Worm (Caenorhabditis elegans) whole organism, young adult: ENCODE data around the gene asb-2.
A peak's percentile ranks its signal among the peaks of the same experiment; 100 is the strongest.

Experiments
- B0261.1 ChIP-seq: sonication (generic microtip); optimal IDR thresholded peaks from 2 replicates; lab custom pipeline; 2016; ENCODE audit warnings: mild to moderate bottlenecking, missing genetic modification characterization, moderate library complexity, missing compliant biosample characterization
- D2030.7 ChIP-seq: fragments of 200-800 bp; sonication (Bioruptor generic); IDR thresholded peaks from 2 replicates; pipeline ENCODE4 v1.3.6; 2022; ENCODE audit warnings: missing genetic modification reagents, missing genetic modification characterization, missing compliant biosample characterization
- F23B12.7 ChIP-seq: sonication (generic microtip); optimal IDR thresholded peaks from 2 replicates; lab custom pipeline; 2017; ENCODE audit warnings: missing genetic modification characterization, mild to moderate bottlenecking, missing compliant biosample characterization, antibody characterized with exemption, moderate library complexity; ENCODE audit not compliant: insufficient read depth
- F33H1.4 ChIP-seq: fragments of 200-800 bp; sonication (Bioruptor generic); IDR thresholded peaks from 2 replicates; pipeline ENCODE4 v1.3.6; 2022; ENCODE audit warnings: missing genetic modification reagents, missing genetic modification characterization, missing compliant biosample characterization
- F37B4.10 ChIP-seq: fragments of 200-800 bp; sonication (Bioruptor generic); IDR thresholded peaks from 2 replicates; pipeline ENCODE4 v1.3.6; 2022; ENCODE audit warnings: missing genetic modification characterization, missing compliant biosample characterization
- F39B2.1 ChIP-seq: fragments of 200-800 bp; sonication (Bioruptor generic); IDR thresholded peaks from 2 replicates; pipeline ENCODE4 v1.3.6; 2022; ENCODE audit warnings: missing genetic modification reagents, missing genetic modification characterization, missing compliant biosample characterization
- F57A8.1 ChIP-seq: fragments of 200-800 bp; sonication (Bioruptor generic); optimal IDR thresholded peaks from 2 replicates; lab custom pipeline; 2018; ENCODE audit warnings: mild to moderate bottlenecking, missing genetic modification characterization, moderate library complexity, missing compliant biosample characterization
- F57C9.4 ChIP-seq: sonication (generic microtip); optimal IDR thresholded peaks from 2 replicates; lab custom pipeline; 2017; ENCODE audit warnings: mild to moderate bottlenecking, missing genetic modification characterization, missing compliant biosample characterization
- T26A5.8 ChIP-seq: sonication (generic microtip); optimal IDR thresholded peaks from 2 replicates; lab custom pipeline; 2016; ENCODE audit warnings: missing genetic modification characterization, missing compliant biosample characterization
- Y53F4B.3 ChIP-seq: fragments of 200-800 bp; sonication (Bioruptor generic); IDR thresholded peaks from 2 replicates; pipeline ENCODE4 v1.3.6; 2022; ENCODE audit warnings: missing genetic modification reagents, missing genetic modification characterization, missing compliant biosample characterization
- Y53G8AR.9 ChIP-seq: fragments of 200-800 bp; sonication (Bioruptor generic); conservative IDR thresholded peaks from 2 replicates; pipeline ENCODE4 v1.3.6; 2022; ENCODE audit warnings: missing genetic modification reagents, missing genetic modification characterization, missing compliant biosample characterization
- Y56A3A.18 ChIP-seq: fragments of 200-800 bp; sonication (Bioruptor generic); IDR thresholded peaks from 2 replicates; pipeline ENCODE4 v1.3.6; 2022; ENCODE audit warnings: missing genetic modification reagents, missing genetic modification characterization, missing compliant biosample characterization
- Y67H2A.10 ChIP-seq: fragments of 200-800 bp; sonication (Bioruptor generic); conservative IDR thresholded peaks from 2 replicates; pipeline ENCODE4 v1.3.6; 2022; ENCODE audit warnings: missing genetic modification reagents, missing genetic modification characterization, missing compliant biosample characterization
- Y79H2A.3 ChIP-seq: fragments of 200-800 bp; sonication (Bioruptor generic); conservative IDR thresholded peaks from 2 replicates; pipeline ENCODE4 v1.3.6; 2022; ENCODE audit warnings: missing genetic modification reagents, missing genetic modification characterization, missing compliant biosample characterization
- ZK185.1 ChIP-seq: sonication (generic microtip); optimal IDR thresholded peaks from 2 replicates; lab custom pipeline; 2016; ENCODE audit warnings: mild to moderate bottlenecking, missing genetic modification characterization, missing compliant biosample characterization; ENCODE audit not compliant: poor library complexity, severe bottlenecking
- atf-7 ChIP-seq: sonication (generic microtip); optimal IDR thresholded peaks from 2 replicates; lab custom pipeline; 2017; ENCODE audit warnings: mild to moderate bottlenecking, missing genetic modification characterization, missing compliant biosample characterization
- attf-5 ChIP-seq: fragments of 200-800 bp; sonication (Bioruptor generic); optimal IDR thresholded peaks from 2 replicates; lab custom pipeline; 2018; ENCODE audit warnings: mild to moderate bottlenecking, missing genetic modification characterization, missing compliant biosample characterization
- bed-1 ChIP-seq: fragments of 200-800 bp; sonication (Bioruptor generic); IDR thresholded peaks from 2 replicates; pipeline ENCODE4 v1.3.6; 2022; ENCODE audit warnings: missing genetic modification reagents, missing genetic modification characterization, missing compliant biosample characterization
- bed-2 ChIP-seq: fragments of 200-800 bp; sonication (Bioruptor generic); IDR thresholded peaks from 2 replicates; pipeline ENCODE4 v1.3.6; 2022; ENCODE audit warnings: missing genetic modification reagents, missing genetic modification characterization, missing compliant biosample characterization
- die-1 ChIP-seq: sonication (generic microtip); optimal IDR thresholded peaks from 2 replicates; lab custom pipeline; 2016; ENCODE audit warnings: missing genotype, mild to moderate bottlenecking, missing genetic modification characterization, missing compliant biosample characterization
- efl-1 ChIP-seq: fragments of 150-350 bp; optimal IDR thresholded peaks from 2 replicates; lab custom pipeline; 2014; ENCODE audit warnings: missing biosample characterization, missing genetic modification reagents, missing genetic modification characterization
- egl-18 ChIP-seq: fragments of 200-800 bp; sonication (Bioruptor generic); IDR thresholded peaks from 2 replicates; pipeline ENCODE4 v1.3.6; 2022; ENCODE audit warnings: missing genetic modification reagents, missing genetic modification characterization, missing compliant biosample characterization
- ets-4 ChIP-seq: fragments of 200-800 bp; sonication (Bioruptor generic); optimal IDR thresholded peaks from 2 replicates; lab custom pipeline; 2018; ENCODE audit warnings: mild to moderate bottlenecking, missing genetic modification characterization, missing compliant biosample characterization
- hlh-12 ChIP-seq: sonication (generic microtip); optimal IDR thresholded peaks from 2 replicates; lab custom pipeline; 2016; ENCODE audit warnings: missing genetic modification characterization, missing compliant biosample characterization
- hsf-1 ChIP-seq: fragments of 200-800 bp; sonication (Bioruptor generic); IDR thresholded peaks from 2 replicates; pipeline ENCODE4 v1.3.6; 2022; ENCODE audit warnings: missing genetic modification reagents, missing genetic modification characterization, missing compliant biosample characterization
- lsy-27 ChIP-seq: sonication (generic microtip); optimal IDR thresholded peaks from 2 replicates; lab custom pipeline; 2017; ENCODE audit warnings: missing genetic modification characterization, mild to moderate bottlenecking, missing compliant biosample characterization, antibody characterized with exemption, missing genotype, borderline replicate concordance; ENCODE audit not compliant: insufficient read depth
- madf-10 ChIP-seq: sonication (generic microtip); optimal IDR thresholded peaks from 2 replicates; lab custom pipeline; 2016; ENCODE audit warnings: mild to moderate bottlenecking, missing genetic modification characterization, missing compliant biosample characterization
- mcd-1 ChIP-seq: fragments of 200-800 bp; sonication (Bioruptor generic); IDR thresholded peaks from 2 replicates; pipeline ENCODE4 v1.3.6; 2022; ENCODE audit warnings: missing genetic modification reagents, missing genetic modification characterization, missing compliant biosample characterization
- mel-28 ChIP-seq: sonication (generic microtip); optimal IDR thresholded peaks from 2 replicates; lab custom pipeline; 2016; ENCODE audit warnings: borderline replicate concordance, mild to moderate bottlenecking, missing genetic modification characterization, missing compliant biosample characterization
- nfya-2 ChIP-seq: fragments of 200-800 bp; sonication (Bioruptor generic); IDR thresholded peaks from 2 replicates; pipeline ENCODE4 v1.3.6; 2022; ENCODE audit warnings: missing genetic modification reagents, missing genetic modification characterization, missing compliant biosample characterization
- nfyb-1 ChIP-seq: fragments of 200-800 bp; sonication (Bioruptor generic); IDR thresholded peaks from 2 replicates; pipeline ENCODE4 v1.3.6; 2022; ENCODE audit warnings: missing genetic modification reagents, missing genetic modification characterization, missing compliant biosample characterization
- nhr-27 ChIP-seq: fragments of 200-800 bp; sonication (Bioruptor generic); optimal IDR thresholded peaks from 2 replicates; lab custom pipeline; 2018; ENCODE audit warnings: mild to moderate bottlenecking, missing genetic modification characterization, moderate library complexity, missing compliant biosample characterization
- nhr-90 ChIP-seq: sonication (generic microtip); optimal IDR thresholded peaks from 2 replicates; lab custom pipeline; 2016; ENCODE audit warnings: missing genotype, mild to moderate bottlenecking, missing genetic modification characterization, missing compliant biosample characterization
- repo-1 ChIP-seq: sonication (generic microtip); optimal IDR thresholded peaks from 2 replicates; lab custom pipeline; 2017; ENCODE audit warnings: mild to moderate bottlenecking, missing genetic modification characterization, missing compliant biosample characterization
- snpc-1.1 ChIP-seq: sonication (generic microtip); optimal IDR thresholded peaks from 2 replicates; lab custom pipeline; 2017; ENCODE audit warnings: missing genetic modification characterization, mild to moderate bottlenecking, missing compliant biosample characterization, antibody characterized with exemption, moderate library complexity, missing genotype, missing genetic modification reagents; ENCODE audit not compliant: insufficient read depth
- snpc-1.3 ChIP-seq: sonication (generic microtip); optimal IDR thresholded peaks from 2 replicates; lab custom pipeline; 2017; ENCODE audit warnings: missing genetic modification characterization, mild to moderate bottlenecking, missing compliant biosample characterization, antibody characterized with exemption, moderate library complexity, missing genotype, missing genetic modification reagents; ENCODE audit not compliant: insufficient read depth
- snpc-4 ChIP-seq, 5 experiments: fragments of 150-350 bp in 1 of 5; sonication (generic microtip) in 4 of 5; optimal IDR thresholded peaks; 2 replicates each; lab custom pipeline; 2014 to 2018; ENCODE audit warnings: missing genetic modification characterization in 5 of 5, missing biosample characterization in 3 of 5, antibody characterized with exemption in 2 of 5, mild to moderate bottlenecking in 2 of 5, missing compliant biosample characterization in 2 of 5, missing genotype in 2 of 5, moderate library complexity in 2 of 5, missing genetic modification reagents in 1 of 5
- somi-1 ChIP-seq: fragments of 200-800 bp; sonication (Bioruptor generic); optimal IDR thresholded peaks from 2 replicates; lab custom pipeline; 2018; ENCODE audit warnings: mild to moderate bottlenecking, missing genetic modification characterization, missing compliant biosample characterization
- sptf-2 ChIP-seq: fragments of 200-800 bp; sonication (Bioruptor generic); optimal IDR thresholded peaks from 2 replicates; lab custom pipeline; 2018; ENCODE audit warnings: mild to moderate bottlenecking, missing genetic modification characterization, missing compliant biosample characterization
- tbx-9 ChIP-seq: sonication (generic microtip); optimal IDR thresholded peaks from 2 replicates; lab custom pipeline; 2016; ENCODE audit warnings: borderline replicate concordance, missing genetic modification characterization, inconsistent platforms, missing compliant biosample characterization
- unc-62 ChIP-seq: fragments of 150-350 bp; optimal IDR thresholded peaks from 2 replicates; lab custom pipeline; 2014; ENCODE audit warnings: missing biosample characterization, missing genetic modification reagents, missing genetic modification characterization
- xnd-1 ChIP-seq: sonication (generic microtip); optimal IDR thresholded peaks from 2 replicates; lab custom pipeline; 2016; ENCODE audit warnings: missing genotype, missing genetic modification reagents, missing genetic modification characterization, missing compliant biosample characterization
- zfh-2 ChIP-seq: fragments of 200-800 bp; sonication (Bioruptor generic); conservative IDR thresholded peaks from 2 replicates; pipeline ENCODE4 v1.3.6; 2022; ENCODE audit warnings: missing genetic modification reagents, missing genetic modification characterization, missing compliant biosample characterization
- ztf-18 ChIP-seq: sonication (generic microtip); optimal IDR thresholded peaks from 2 replicates; lab custom pipeline; 2016; ENCODE audit warnings: missing genotype, mild to moderate bottlenecking, missing genetic modification characterization, missing compliant biosample characterization
- ztf-25 ChIP-seq: fragments of 200-800 bp; sonication (Bioruptor generic); IDR thresholded peaks from 2 replicates; pipeline ENCODE4 v1.3.6; 2022; ENCODE audit warnings: missing genetic modification reagents, missing genetic modification characterization, missing compliant biosample characterization
- ztf-26 ChIP-seq: sonication (generic microtip); optimal IDR thresholded peaks from 2 replicates; lab custom pipeline; 2017; ENCODE audit warnings: missing genetic modification characterization, missing compliant biosample characterization
- ztf-6 ChIP-seq: fragments of 200-800 bp; sonication (Bioruptor generic); IDR thresholded peaks from 2 replicates; pipeline ENCODE4 v1.3.6; 2022; ENCODE audit warnings: missing genetic modification reagents, missing genetic modification characterization, missing compliant biosample characterization

Gene asb-2

ce11 chrX:4444843-4445242 lies 24.7 kb upstream of the asb-2 start (continued):
- TF ChIP-seq ets-4 (GFP tag; lab: Kevin White, UChicago) (no peak), Y79H2A.3 (GFP tag; lab: Robert Waterston, UW) (no peak), mcd-1 (GFP tag; lab: Robert Waterston, UW) (no peak), tbx-9 (tag; lab: Kevin White, UChicago) (no peak), efl-1 (GFP tag; lab: Kevin White, UChicago) (no peak), hsf-1 (GFP tag; lab: Robert Waterston, UW) (no peak), madf-10 (tag; lab: Kevin White, UChicago) (peak; percentile 60), egl-18 (GFP tag; lab: Robert Waterston, UW) (no peak), die-1 (peak; percentile 85), nhr-90 (tag; lab: Kevin White, UChicago) (peak; percentile 79), F39B2.1 (GFP tag; lab: Robert Waterston, UW) (no peak), bed-1 (GFP tag; lab: Robert Waterston, UW) (no peak), mel-28 (tag; lab: Kevin White, UChicago) (no peak), ztf-25 (0 out of 2 replicates have a peak, but pooled peaks have one; percentile 61), repo-1 (no peak), attf-5 (GFP tag; lab: Kevin White, UChicago) (peak; percentile 36), lsy-27 (tag; lab: Kevin White, UChicago) (no peak), Y67H2A.10 (no peak), sptf-2 (no peak), zfh-2 (GFP tag; lab: Robert Waterston, UW) (no peak), snpc-4 (GFP tag; optimal IDR thresholded peaks at IDR 0.05; lab: Kevin White, UChicago) (peak; percentile 59), snpc-4 (tag; optimal IDR thresholded peaks at IDR 0.05; lab: Kevin White, UChicago) (peak in 3 of 4 experiments; percentile 23 to 81 (median 68)), xnd-1 (tag; lab: Kevin White, UChicago) (no peak), snpc-1.3 (tag; lab: Kevin White, UChicago) (peak; percentile 66), Y53F4B.3 (GFP tag; lab: Robert Waterston, UW) (0 out of 2 replicates have a peak, but pooled peaks have one; percentile 17), T26A5.8 (tag; lab: Kevin White, UChicago) (no peak), somi-1 (GFP tag; lab: Kevin White, UChicago) (peak; percentile 29), unc-62 (GFP tag; lab: Kevin White, UChicago) (no peak), F23B12.7 (tag; lab: Kevin White, UChicago) (peak; percentile 13), nfyb-1 (GFP tag; lab: Robert Waterston, UW) (peak; percentile 43; the same call in 1 of the 2 replicates), F57A8.1 (GFP tag; lab: Kevin White, UChicago) (no peak), hlh-12 (tag; lab: Kevin White, UChicago) (peak; percentile 39), F33H1.4 (no peak), D2030.7 (GFP tag; lab: Robert Waterston, UW) (peak; percentile 77), atf-7 (peak; percentile 13), Y53G8AR.9 (GFP tag; lab: Robert Waterston, UW) (no peak), snpc-1.1 (peak; percentile 62), ztf-18 (tag; lab: Kevin White, UChicago) (peak; percentile 49), B0261.1 (tag; lab: Kevin White, UChicago) (peak; percentile 90), F57C9.4 (tag; lab: Kevin White, UChicago) (no peak), ztf-26 (peak; percentile 34), nfya-2 (GFP tag; lab: Robert Waterston, UW) (no peak), Y56A3A.18 (GFP tag; lab: Robert Waterston, UW) (peak; percentile 66; the same call in 1 of the 2 replicates), nhr-27 (tag; lab: Kevin White, UChicago) (no peak), ZK185.1 (tag; lab: Kevin White, UChicago) (peak; percentile 21), bed-2 (GFP tag; lab: Robert Waterston, UW) (no peak), ztf-6 (no peak), F37B4.10 (GFP tag; lab: Robert Waterston, UW) (no peak)
